Fruit fly (Drosophila melanogaster) whole organism, prepupa: ENCODE data around the gene CARPB.

Experiments used
- CG11294 ChIP-seq: fragments of 200-800 bp; sonication (Bioruptor generic); IDR thresholded peaks from 2 replicates; pipeline ENCODE4 v1.3.6; 2022; ENCODE audit warnings: missing biosample characterization, missing genetic modification characterization
- CG15336 ChIP-seq: fragments of 200-800 bp; sonication (Bioruptor generic); IDR thresholded peaks from 2 replicates; pipeline ENCODE4 v1.3.6; 2022; ENCODE audit warnings: missing biosample characterization, missing genetic modification characterization
- CG4318 ChIP-seq: fragments of 200-800 bp; sonication (Bioruptor generic); optimal IDR thresholded peaks from 3 replicates; lab custom pipeline; 2017; ENCODE audit warnings: missing biosample characterization, mild to moderate bottlenecking, missing genetic modification characterization
- CG6792 ChIP-seq: fragments of 200-800 bp; sonication (Bioruptor generic); optimal IDR thresholded peaks from 3 replicates; lab custom pipeline; 2016; ENCODE audit warnings: missing biosample characterization, missing genetic modification characterization
- CG8319 ChIP-seq: fragments of 200-800 bp; sonication (Bioruptor generic); optimal IDR thresholded peaks from 3 replicates; lab custom pipeline; 2016; ENCODE audit warnings: missing biosample characterization, missing genetic modification characterization
- CG8632 ChIP-seq: fragments of 200-800 bp; sonication (Bioruptor generic); optimal IDR thresholded peaks from 3 replicates; lab custom pipeline; 2016; ENCODE audit warnings: missing biosample characterization, missing genetic modification characterization
- Eip78C ChIP-seq: fragments of 200-800 bp; sonication (Bioruptor generic); peaks from one replicate; lab custom pipeline; 2016; ENCODE audit warnings: missing biosample characterization, missing genetic modification characterization
- Hr38 ChIP-seq: sonication (Bioruptor generic); optimal IDR thresholded peaks from 2 replicates; lab custom pipeline; 2016; ENCODE audit warnings: missing biosample characterization, missing genetic modification characterization
- Hr39 ChIP-seq: fragments of 200-800 bp; sonication (Bioruptor generic); optimal IDR thresholded peaks from 2 replicates; lab custom pipeline; 2016; ENCODE audit warnings: missing biosample characterization, missing genetic modification characterization
- Smox ChIP-seq: fragments of 200-800 bp; sonication (Bioruptor generic); optimal IDR thresholded peaks from 3 replicates; lab custom pipeline; 2016; ENCODE audit warnings: missing biosample characterization, missing genetic modification characterization
- Sox14 ChIP-seq: fragments of 200-800 bp; sonication (Bioruptor generic); optimal IDR thresholded peaks from 3 replicates; lab custom pipeline; 2016; ENCODE audit warnings: missing biosample characterization, missing genetic modification characterization
- dsx ChIP-seq: fragments of 200-800 bp; optimal IDR thresholded peaks from 3 replicates; lab custom pipeline; 2019; ENCODE audit warnings: missing biosample characterization, mild to moderate bottlenecking, missing genetic modification characterization, moderate library complexity; ENCODE audit not compliant: poor library complexity, severe bottlenecking
- fd59A ChIP-seq: fragments of 200-800 bp; sonication (Bioruptor generic); optimal IDR thresholded peaks from 2 replicates; lab custom pipeline; 2017; ENCODE audit warnings: missing biosample characterization, mild to moderate bottlenecking, missing genetic modification characterization, missing genetic modification reagents
- salr ChIP-seq, 2 experiments: fragments of 200-800 bp; sonication (Bioruptor generic); optimal IDR thresholded peaks; 3 replicates each; lab custom pipeline; 2016 to 2018; ENCODE audit warnings: missing biosample characterization in 2 of 2, missing genetic modification characterization in 2 of 2, mild to moderate bottlenecking in 1 of 2

dm6 chrX:9878125-9878524 lies 95.1 kb downstream of the CARPB start, which contains the start of gene CG1468:
- no peak for TF ChIP-seq Sox14 (GFP tag; lab: Kevin White, UChicago)
- TF ChIP-seq CG11294, result no peak
- no peak for TF ChIP-seq fd59A (GFP tag; lab: Kevin White, UChicago)
- TF ChIP-seq Smox, result no peak
- no peak for TF ChIP-seq CG4318 (GFP tag; lab: Kevin White, UChicago)
- TF ChIP-seq CG8319 (GFP tag; lab: Kevin White, UChicago), result no peak
- TF ChIP-seq Hr39 (GFP tag; lab: Kevin White, UChicago), result no peak
- no peak for TF ChIP-seq Hr38 (GFP tag; lab: Kevin White, UChicago)
- no peak for TF ChIP-seq CG15336 (GFP tag; lab: Robert Waterston, UW)
- TF ChIP-seq CG8632 (GFP tag; lab: Kevin White, UChicago), result no peak
- TF ChIP-seq dsx (GFP tag; lab: Kevin White, UChicago), result no peak
- TF ChIP-seq CG6792 (GFP tag; lab: Kevin White, UChicago), result no peak
- peak; percentile 57 for TF ChIP-seq Eip78C (GFP tag; lab: Kevin White, UChicago)
- TF ChIP-seq salr (GFP tag; optimal IDR thresholded peaks at IDR 0.05; lab: Kevin White, UChicago), result no peak
